Fruit fly (Drosophila melanogaster) whole organism, embryonic: Measurements from ENCODE around the gene CG7781.

Source experiments
- Atf3 ChIP-seq: fragments of 200-800 bp; sonication (Bioruptor generic); optimal IDR thresholded peaks from 3 replicates; lab custom pipeline; 2016; ENCODE audit warnings: missing biosample characterization, missing genetic modification characterization
- Awh ChIP-seq: fragments of 200-800 bp; sonication (Bioruptor generic); IDR thresholded peaks from 2 replicates; pipeline ENCODE4, ENCODE4 v1.3.6; 2022; ENCODE audit warnings: missing biosample characterization, missing genetic modification characterization
- CG10462 ChIP-seq: fragments of 200-800 bp; sonication (Bioruptor generic); optimal IDR thresholded peaks from 2 replicates; lab custom pipeline; 2016; ENCODE audit warnings: missing biosample characterization, missing genetic modification characterization
- CG10565 ChIP-seq: fragments of 200-800 bp; sonication (Bioruptor generic); optimal IDR thresholded peaks from 3 replicates; lab custom pipeline; 2016; ENCODE audit warnings: missing biosample characterization, mild to moderate bottlenecking, missing genetic modification characterization
- CG11560 ChIP-seq: fragments of 200-800 bp; sonication (Bioruptor generic); IDR thresholded peaks from 3 replicates; pipeline ENCODE4 v1.3.6; 2022; ENCODE audit warnings: missing biosample characterization, missing genetic modification characterization
- CG12236 ChIP-seq: fragments of 200-800 bp; sonication (Bioruptor generic); optimal IDR thresholded peaks from 2 replicates; lab custom pipeline; 2016; ENCODE audit warnings: missing biosample characterization, missing genetic modification characterization
- CG12299 ChIP-seq: fragments of 200-800 bp; sonication (Bioruptor generic); optimal IDR thresholded peaks from 2 replicates; lab custom pipeline; 2018; ENCODE audit warnings: missing biosample characterization, mild to moderate bottlenecking, missing genetic modification characterization
- CG15514 ChIP-seq: fragments of 200-800 bp; sonication (Bioruptor generic); optimal IDR thresholded peaks from 3 replicates; lab custom pipeline; 2017; ENCODE audit warnings: missing biosample characterization, missing genetic modification characterization, mild to moderate bottlenecking, moderate library complexity, missing genetic modification reagents
- CG16813 ChIP-seq: fragments of 200-800 bp; sonication (Bioruptor generic); IDR thresholded peaks from 3 replicates; pipeline ENCODE4 v1.3.6; 2022; ENCODE audit warnings: missing biosample characterization, missing genetic modification characterization; ENCODE audit not compliant: partially characterized antibody
- CG17186 ChIP-seq: fragments of 200-800 bp; sonication (Bioruptor generic); optimal IDR thresholded peaks from 3 replicates; lab custom pipeline; 2017; ENCODE audit warnings: missing biosample characterization, missing genetic modification reagents, missing genetic modification characterization
- CG17385 ChIP-seq: fragments of 200-800 bp; sonication (Bioruptor generic); optimal IDR thresholded peaks from 3 replicates; lab custom pipeline; 2018; ENCODE audit warnings: missing biosample characterization, mild to moderate bottlenecking, missing genetic modification characterization
- CG17612 ChIP-seq: fragments of 200-800 bp; sonication (Bioruptor generic); IDR thresholded peaks from 2 replicates; pipeline ENCODE4 v1.3.6; 2022; ENCODE audit warnings: missing biosample characterization, missing genetic modification characterization
- CG4328 ChIP-seq: fragments of 200-800 bp; sonication (Bioruptor generic); optimal IDR thresholded peaks from 3 replicates; lab custom pipeline; 2017; ENCODE audit warnings: missing biosample characterization, missing genetic modification reagents, missing genetic modification characterization
- CG4360 ChIP-seq: fragments of 200-800 bp; sonication (Bioruptor generic); IDR thresholded peaks from 2 replicates; pipeline ENCODE4 v1.3.6; 2022; ENCODE audit warnings: missing biosample characterization, missing genetic modification characterization
- CG6254 ChIP-seq: fragments of 200-800 bp; sonication (Bioruptor generic); optimal IDR thresholded peaks from 3 replicates; lab custom pipeline; 2017; ENCODE audit warnings: mild to moderate bottlenecking, missing biosample characterization, missing genetic modification reagents, missing genetic modification characterization
- CG6689 ChIP-seq: fragments of 200-800 bp; sonication (Bioruptor generic); IDR thresholded peaks from 2 replicates; pipeline ENCODE4 v1.3.6; 2022; ENCODE audit warnings: missing biosample characterization, missing genetic modification characterization
- CG6791 ChIP-seq: fragments of 200-800 bp; sonication (Bioruptor generic); IDR thresholded peaks from 3 replicates; pipeline ENCODE4 v1.3.6; 2022; ENCODE audit warnings: missing biosample characterization, missing genetic modification characterization; ENCODE audit not compliant: partially characterized antibody
- CG6813 ChIP-seq: fragments of 200-800 bp; sonication (Bioruptor generic); optimal IDR thresholded peaks from 2 replicates; lab custom pipeline; 2017; ENCODE audit warnings: missing biosample characterization, missing genetic modification characterization, mild to moderate bottlenecking, moderate library complexity, missing genetic modification reagents
- CG8478 ChIP-seq: fragments of >200 bp; optimal IDR thresholded peaks from 2 replicates; lab custom pipeline; 2018
- CG9609 ChIP-seq: fragments of 200-800 bp; sonication (Bioruptor generic); optimal IDR thresholded peaks from 3 replicates; lab custom pipeline; 2016; ENCODE audit warnings: missing biosample characterization, missing genetic modification characterization
- Chrac-16 ChIP-seq: fragments of 200-800 bp; sonication (Bioruptor generic); optimal IDR thresholded peaks from 3 replicates; lab custom pipeline; 2016; ENCODE audit warnings: missing biosample characterization, missing genetic modification characterization
- ERR ChIP-seq: fragments of 200-800 bp; sonication (Bioruptor generic); optimal IDR thresholded peaks from 2 replicates; lab custom pipeline; 2016; ENCODE audit warnings: missing biosample characterization, missing genetic modification characterization
- H15 ChIP-seq: fragments of 200-800 bp; sonication (Bioruptor generic); IDR thresholded peaks from 3 replicates; pipeline ENCODE4 v1.3.6; 2022; ENCODE audit warnings: missing biosample characterization, missing genetic modification characterization
- HHEX ChIP-seq: fragments of 200-800 bp; sonication (Bioruptor generic); optimal IDR thresholded peaks from 3 replicates; lab custom pipeline; 2017; ENCODE audit warnings: missing biosample characterization, mild to moderate bottlenecking, missing genetic modification characterization, missing genetic modification reagents
- Hr51 ChIP-seq, 2 experiments: fragments of 200-800 bp; sonication (Bioruptor generic); optimal IDR thresholded peaks; 2 replicates in 1 of 2; 3 replicates in 1 of 2; lab custom pipeline; 2016 to 2018; ENCODE audit warnings: missing biosample characterization in 2 of 2, missing genetic modification characterization in 2 of 2, mild to moderate bottlenecking in 1 of 2, moderate library complexity in 1 of 2
- Hsf ChIP-seq: fragments of 200-800 bp; sonication (Bioruptor generic); optimal IDR thresholded peaks from 3 replicates; lab custom pipeline; 2016; ENCODE audit warnings: missing biosample characterization, missing genetic modification characterization
- Lim3 ChIP-seq: fragments of 200-800 bp; sonication (Bioruptor generic); IDR thresholded peaks from 2 replicates; pipeline ENCODE4 v1.3.6; 2022; ENCODE audit warnings: missing biosample characterization, missing genetic modification characterization
- Lpt ChIP-seq: fragments of >200 bp; optimal IDR thresholded peaks from 2 replicates; lab custom pipeline; 2018; ENCODE audit warnings: missing biosample characterization, missing genetic modification characterization
- NC2α ChIP-seq: fragments of 200-800 bp; sonication (Bioruptor generic); optimal IDR thresholded peaks from 2 replicates; lab custom pipeline; 2016; ENCODE audit warnings: missing biosample characterization, missing genetic modification characterization
- NC2β ChIP-seq: fragments of 200-800 bp; sonication (Bioruptor generic); optimal IDR thresholded peaks from 2 replicates; lab custom pipeline; 2016; ENCODE audit warnings: missing biosample characterization, missing genetic modification characterization
- Opbp ChIP-seq: fragments of 200-800 bp; sonication (Bioruptor generic); IDR thresholded peaks from 3 replicates; pipeline ENCODE4 v1.3.6; 2022; ENCODE audit warnings: missing biosample characterization, missing genetic modification characterization; ENCODE audit not compliant: partially characterized antibody
- Rx ChIP-seq: fragments of 200-800 bp; sonication (Bioruptor generic); IDR thresholded peaks from 2 replicates; pipeline ENCODE4 v1.3.6; 2022; ENCODE audit warnings: missing biosample characterization, missing genetic modification characterization
- Sox102F ChIP-seq: fragments of 200-800 bp; sonication (Bioruptor generic); optimal IDR thresholded peaks from 2 replicates; lab custom pipeline; 2018; ENCODE audit warnings: missing biosample characterization, mild to moderate bottlenecking, missing genetic modification characterization, moderate library complexity
- Ssrp ChIP-seq: fragments of 200-800 bp; sonication (Bioruptor generic); optimal IDR thresholded peaks from 2 replicates; lab custom pipeline; 2018; ENCODE audit warnings: missing biosample characterization, mild to moderate bottlenecking, missing genetic modification characterization, moderate library complexity
- btn ChIP-seq: fragments of 200-800 bp; sonication (Bioruptor generic); optimal IDR thresholded peaks from 2 replicates; lab custom pipeline; 2016; ENCODE audit warnings: missing biosample characterization, missing genetic modification characterization
- cad ChIP-seq: fragments of >200 bp; optimal IDR thresholded peaks from 2 replicates; lab custom pipeline; 2017; ENCODE audit warnings: missing biosample characterization, missing genetic modification characterization
- cas ChIP-seq: fragments of 200-800 bp; sonication (Bioruptor generic); IDR thresholded peaks from 2 replicates; pipeline ENCODE4 v1.3.6; 2022; ENCODE audit warnings: missing biosample characterization, missing genetic modification characterization
- chinmo ChIP-seq: fragments of 200-800 bp; sonication (Bioruptor generic); IDR thresholded peaks from 4 replicates; pipeline ENCODE4 v1.3.6; 2022; ENCODE audit warnings: missing biosample characterization, missing genetic modification characterization; ENCODE audit not compliant: partially characterized antibody
- ci ChIP-seq: fragments of 200-800 bp; sonication (Bioruptor generic); IDR thresholded peaks from 3 replicates; pipeline ENCODE4 v1.3.6; 2022; ENCODE audit warnings: missing biosample characterization, missing genetic modification characterization
- esg ChIP-seq: fragments of 200-800 bp; sonication (Bioruptor generic); conservative IDR thresholded peaks from 2 replicates; pipeline ENCODE4 v1.3.6; 2022; ENCODE audit warnings: missing biosample characterization, missing genetic modification characterization
- jigr1 ChIP-seq: fragments of 200-800 bp; sonication (Bioruptor generic); IDR thresholded peaks from 3 replicates; pipeline ENCODE4 v1.3.6; 2022; ENCODE audit warnings: missing biosample characterization, missing genetic modification characterization
- mirr ChIP-seq: fragments of 200-800 bp; sonication (Bioruptor generic); optimal IDR thresholded peaks from 3 replicates; lab custom pipeline; 2018; ENCODE audit warnings: missing biosample characterization, mild to moderate bottlenecking, missing genetic modification characterization
- repo ChIP-seq: fragments of 200-800 bp; sonication (Bioruptor generic); optimal IDR thresholded peaks from 2 replicates; lab custom pipeline; 2016; ENCODE audit warnings: missing biosample characterization, missing genetic modification characterization
- sens-2 ChIP-seq: fragments of 200-800 bp; sonication (Bioruptor generic); IDR thresholded peaks from 2 replicates; pipeline ENCODE4 v1.3.6; 2022; ENCODE audit warnings: missing biosample characterization, missing genetic modification characterization
- sim ChIP-seq: fragments of 200-800 bp; sonication (Bioruptor generic); IDR thresholded peaks from 2 replicates; pipeline ENCODE4 v1.3.6; 2022; ENCODE audit warnings: missing biosample characterization, missing genetic modification characterization
- trem ChIP-seq: fragments of 200-800 bp; optimal IDR thresholded peaks from 3 replicates; lab custom pipeline; 2019; ENCODE audit warnings: missing biosample characterization, mild to moderate bottlenecking, missing genetic modification characterization, moderate library complexity
- twi ChIP-seq: fragments of 200-800 bp; optimal IDR thresholded peaks from 2 replicates; lab custom pipeline; 2019; ENCODE audit warnings: missing biosample characterization, mild to moderate bottlenecking, missing genetic modification characterization, moderate library complexity
- vfl ChIP-seq: fragments of 200-800 bp; sonication (Bioruptor generic); optimal IDR thresholded peaks from 2 replicates; lab custom pipeline; 2016; ENCODE audit warnings: missing biosample characterization, missing genetic modification characterization
- wor ChIP-seq: fragments of 200-800 bp; sonication (Bioruptor generic); IDR thresholded peaks from 2 replicates; pipeline ENCODE4 v1.3.6; 2022; ENCODE audit warnings: missing biosample characterization, missing genetic modification characterization
- zfh2 ChIP-seq: fragments of 200-800 bp; sonication (Bioruptor generic); optimal IDR thresholded peaks from 2 replicates; lab custom pipeline; 2016; ENCODE audit warnings: missing biosample characterization, missing genetic modification characterization

Gene CG7781

DNA sequence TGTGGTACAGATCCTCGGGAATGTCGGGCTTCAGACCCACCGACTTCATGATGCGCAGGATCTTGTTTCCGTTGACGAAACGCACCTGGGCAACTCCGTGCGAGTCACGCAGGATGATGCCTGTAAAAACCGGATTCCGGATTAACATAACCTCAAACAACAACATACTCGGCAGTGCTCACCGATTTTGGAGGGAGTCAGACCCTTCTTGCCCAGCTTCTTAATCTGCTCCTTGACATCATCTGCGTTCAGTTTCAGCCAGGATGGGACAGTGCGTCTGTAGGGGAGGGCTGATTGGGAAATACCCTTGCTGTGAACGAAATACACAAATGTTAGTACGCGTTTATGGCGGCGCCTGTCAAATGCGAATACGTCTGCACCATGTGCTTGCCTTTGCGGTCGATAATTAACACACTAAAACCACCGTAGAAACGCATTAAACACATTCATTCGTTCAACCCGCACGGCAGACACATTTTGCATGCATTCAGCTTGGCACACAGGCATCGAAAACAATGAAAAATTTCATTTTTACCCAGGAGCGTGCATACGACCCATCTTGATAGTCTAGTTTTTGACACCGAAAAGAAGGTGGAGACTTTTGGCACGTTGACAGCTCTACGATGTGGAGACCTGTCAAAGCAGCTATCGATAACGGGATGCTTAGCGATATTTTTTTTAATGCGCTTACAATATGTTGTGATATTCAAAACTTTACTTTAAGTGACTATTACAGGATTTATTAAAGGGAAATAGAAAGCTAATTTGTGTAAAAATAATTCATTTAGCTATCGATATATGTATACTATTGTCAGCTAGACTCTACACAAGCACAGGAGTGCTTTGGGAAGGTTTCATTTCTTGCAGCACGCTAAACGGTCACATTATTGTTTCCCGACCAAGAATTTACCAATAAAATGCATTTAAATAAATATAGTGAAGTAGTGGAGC is 39.1 kb upstream of the CG7781 start, which contains the start of the genes RpS13 and CSN8 (continued):
- TF ChIP-seq CG12236 (GFP tag; lab: Kevin White, UChicago), result no peak
- peak; percentile 43 for TF ChIP-seq NC2β (GFP tag; lab: Kevin White, UChicago)
- no peak for TF ChIP-seq Sox102F
- peak; percentile 87 for TF ChIP-seq Opbp
- no peak for TF ChIP-seq HHEX (GFP tag; lab: Kevin White, UChicago)
- peak; percentile 86 for TF ChIP-seq CG6791 (GFP tag; lab: Robert Waterston, UW)
- no peak for TF ChIP-seq CG6813 (GFP tag; lab: Kevin White, UChicago)
- TF ChIP-seq esg (GFP tag; lab: Robert Waterston, UW), result no peak
- TF ChIP-seq Ssrp (tag; lab: Kevin White, UChicago), result no peak
- no peak for TF ChIP-seq CG4328 (GFP tag; lab: Kevin White, UChicago)
- no peak for TF ChIP-seq mirr (GFP tag; lab: Kevin White, UChicago)
- no peak for TF ChIP-seq jigr1 (GFP tag; lab: Robert Waterston, UW)
- no peak for TF ChIP-seq sim (GFP tag; lab: Robert Waterston, UW)
- TF ChIP-seq Chrac-16 (GFP tag; lab: Kevin White, UChicago), result no peak
- TF ChIP-seq ERR (GFP tag; lab: Kevin White, UChicago), result no peak
- peak; percentile 35 for TF ChIP-seq twi (tag; lab: Kevin White, UChicago)
- peak; percentile 29 for TF ChIP-seq CG17385
- no peak for TF ChIP-seq CG6689 (GFP tag; lab: Robert Waterston, UW)
- TF ChIP-seq CG17612 (GFP tag; lab: Robert Waterston, UW), result no peak
- TF ChIP-seq Rx (GFP tag; lab: Robert Waterston, UW), result no peak
- no peak for TF ChIP-seq Awh
- TF ChIP-seq vfl (GFP tag; lab: Kevin White, UChicago), result no peak
- TF ChIP-seq CG4360, result no peak
- no peak for TF ChIP-seq CG6254
- TF ChIP-seq wor, result no peak
- TF ChIP-seq CG8478 (lab: Kevin White, UChicago), result no peak
- TF ChIP-seq Lpt (GFP tag; lab: Kevin White, UChicago), result no peak
- TF ChIP-seq sens-2 (GFP tag; lab: Robert Waterston, UW), result no peak
- no peak for TF ChIP-seq repo
- TF ChIP-seq CG10565, result no peak
- TF ChIP-seq Atf3 (GFP tag; lab: Kevin White, UChicago), result no peak
- TF ChIP-seq Hsf (GFP tag; lab: Kevin White, UChicago), result peak; percentile 39
- TF ChIP-seq H15 (GFP tag; lab: Robert Waterston, UW), result no peak
- TF ChIP-seq chinmo, result peak; percentile 69; the same call in 2 of the 4 replicates
- peak in 1 of 2 experiments; percentile 6 for TF ChIP-seq Hr51 (GFP tag; optimal IDR thresholded peaks at IDR 0.05; lab: Kevin White, UChicago)
- no peak for TF ChIP-seq Lim3
- TF ChIP-seq CG10462 (GFP tag; lab: Kevin White, UChicago), result no peak
- TF ChIP-seq CG9609 (GFP tag; lab: Kevin White, UChicago), result no peak
- no peak for TF ChIP-seq cas (GFP tag; lab: Robert Waterston, UW)
- TF ChIP-seq btn, result no peak
- TF ChIP-seq ci (GFP tag; lab: Robert Waterston, UW), result 0 out of 3 replicates have a peak, but pooled peaks have one; percentile 15
- peak; percentile 60 for TF ChIP-seq CG15514
- TF ChIP-seq CG16813, result peak; percentile 95
- TF ChIP-seq zfh2 (GFP tag; lab: Kevin White, UChicago), result no peak
- TF ChIP-seq CG11560, result no peak
- TF ChIP-seq trem (tag; lab: Kevin White, UChicago), result peak; percentile 87
- no peak for TF ChIP-seq NC2α (GFP tag; lab: Kevin White, UChicago)
- peak; percentile 56 for TF ChIP-seq CG12299 (tag; lab: Kevin White, UChicago)
- TF ChIP-seq CG17186 (GFP tag; lab: Kevin White, UChicago), result peak; percentile 65
- no peak for TF ChIP-seq cad (GFP tag; lab: Kevin White, UChicago)
